Worm (Caenorhabditis elegans) whole organism, L4 larva: Measurements from ENCODE around the gene T08B6.1.

ENCODE experiments used
- T20F7.1 ChIP-seq: fragments of 200-800 bp; sonication (Bioruptor generic); optimal IDR thresholded peaks from 2 replicates; lab custom pipeline; 2018; ENCODE audit warnings: mild to moderate bottlenecking, missing genetic modification characterization, missing compliant biosample characterization
- Y48G9A.11 ChIP-seq: fragments of 200-800 bp; sonication (Bioruptor generic); IDR thresholded peaks from 2 replicates; pipeline ENCODE4 v1.3.6; 2022; ENCODE audit warnings: missing genetic modification reagents, missing genetic modification characterization, missing compliant biosample characterization
- ama-1 ChIP-seq: fragments of 150-350 bp; optimal IDR thresholded peaks from 2 replicates; lab custom pipeline; 2014; ENCODE audit warnings: inconsistent platforms, mixed read lengths
- dmd-9 ChIP-seq: fragments of 200-800 bp; sonication (Bioruptor generic); IDR thresholded peaks from 2 replicates; pipeline ENCODE4 v1.3.6; 2022; ENCODE audit warnings: missing genetic modification reagents, missing genetic modification characterization, missing compliant biosample characterization
- mxl-3 ChIP-seq: fragments of 200-800 bp; sonication (Bioruptor generic); optimal IDR thresholded peaks from 2 replicates; lab custom pipeline; 2018; ENCODE audit warnings: mild to moderate bottlenecking, missing genetic modification characterization, missing compliant biosample characterization
- nhr-10 ChIP-seq: fragments of 150-350 bp; optimal IDR thresholded peaks from 2 replicates; lab custom pipeline; 2014; ENCODE audit warnings: missing biosample characterization, missing genetic modification characterization
- nhr-25 ChIP-seq: sonication (generic microtip); optimal IDR thresholded peaks from 2 replicates; lab custom pipeline; 2017; ENCODE audit warnings: missing genetic modification characterization, mild to moderate bottlenecking, missing compliant biosample characterization, antibody characterized with exemption, moderate library complexity, borderline replicate concordance; ENCODE audit not compliant: insufficient read depth
- nhr-28 ChIP-seq: fragments of 150-350 bp; optimal IDR thresholded peaks from 2 replicates; lab custom pipeline; 2014; ENCODE audit warnings: missing biosample characterization, missing genetic modification characterization
- nhr-76 ChIP-seq: fragments of 150-350 bp; optimal IDR thresholded peaks from 2 replicates; lab custom pipeline; 2014; ENCODE audit warnings: missing biosample characterization, missing genetic modification characterization
- nhr-77 ChIP-seq: fragments of 150-350 bp; optimal IDR thresholded peaks from 2 replicates; lab custom pipeline; 2014; ENCODE audit warnings: missing biosample characterization, missing genetic modification characterization
- skn-1 ChIP-seq: fragments of 150-350 bp; optimal IDR thresholded peaks from 2 replicates; lab custom pipeline; 2014; ENCODE audit warnings: missing biosample characterization, missing genetic modification characterization
- snpc-4 ChIP-seq: fragments of 150-350 bp; optimal IDR thresholded peaks from 2 replicates; lab custom pipeline; 2014; ENCODE audit warnings: missing biosample characterization, missing genetic modification characterization
- ztf-11 ChIP-seq: fragments of 150-350 bp; optimal IDR thresholded peaks from 2 replicates; lab custom pipeline; 2014; ENCODE audit warnings: missing biosample characterization, missing genetic modification characterization

DNA sequence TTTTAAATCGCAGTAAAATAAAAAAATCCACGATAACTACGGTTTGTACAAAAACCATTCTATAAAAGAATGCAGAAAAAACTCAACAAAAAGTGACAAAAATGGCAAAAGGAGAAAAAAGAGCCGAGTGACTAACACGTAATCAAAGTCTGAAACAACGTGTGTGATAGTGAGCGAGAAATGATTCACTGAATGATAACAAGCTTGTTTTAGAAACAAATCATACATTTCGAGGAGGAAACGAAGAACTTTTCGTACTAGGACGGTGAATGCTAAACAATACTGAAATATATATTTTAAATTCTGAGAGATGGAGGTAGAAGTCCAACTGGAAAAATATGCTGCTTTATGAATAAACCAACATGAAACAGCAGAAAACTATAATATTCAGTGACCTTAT, 45.1 kb downstream of the T08B6.1 start:
- TF ChIP-seq skn-1 (tag; lab: Kevin White, UChicago) = no peak
- TF ChIP-seq nhr-77 = no peak
- TF ChIP-seq T20F7.1 (GFP tag; lab: Kevin White, UChicago) = no peak
- TF ChIP-seq mxl-3 (GFP tag; lab: Kevin White, UChicago) = no peak
- TF ChIP-seq nhr-25 (tag; lab: Kevin White, UChicago) = no peak
- TF ChIP-seq nhr-10 (tag; lab: Kevin White, UChicago) = no peak
- TF ChIP-seq ama-1 (lab: Kevin White, UChicago) = no peak
- TF ChIP-seq nhr-28 (tag; lab: Kevin White, UChicago) = peak; percentile 8
- TF ChIP-seq dmd-9 = no peak
- no peak for TF ChIP-seq ztf-11 (tag; lab: Kevin White, UChicago)
- TF ChIP-seq nhr-76 (tag; lab: Kevin White, UChicago) = no peak
- no peak for TF ChIP-seq snpc-4
- no peak for TF ChIP-seq Y48G9A.11
